Worm (Caenorhabditis elegans) whole organism, young adult: ENCODE data around the gene R05F9.11.

Experiments
- B0336.3 ChIP-seq: fragments of 200-800 bp; sonication (Bioruptor generic); IDR thresholded peaks from 2 replicates; pipeline ENCODE4 v1.3.6; 2022; ENCODE audit warnings: missing genetic modification characterization, missing compliant biosample characterization
- F55B11.4 ChIP-seq: sonication (generic microtip); optimal IDR thresholded peaks from 2 replicates; lab custom pipeline; 2016; ENCODE audit warnings: missing compliant biosample characterization, missing genetic modification characterization, borderline replicate concordance; ENCODE audit not compliant: insufficient read depth
- Y53F4B.3 ChIP-seq: fragments of 200-800 bp; sonication (Bioruptor generic); IDR thresholded peaks from 2 replicates; pipeline ENCODE4 v1.3.6; 2022; ENCODE audit warnings: missing genetic modification reagents, missing genetic modification characterization, missing compliant biosample characterization
- dpff-1 ChIP-seq: sonication (generic microtip); optimal IDR thresholded peaks from 2 replicates; lab custom pipeline; 2017; ENCODE audit warnings: mild to moderate bottlenecking, missing genetic modification characterization, missing compliant biosample characterization
- efl-1 ChIP-seq: fragments of 150-350 bp; optimal IDR thresholded peaks from 2 replicates; lab custom pipeline; 2014; ENCODE audit warnings: missing biosample characterization, missing genetic modification reagents, missing genetic modification characterization
- mcd-1 ChIP-seq: fragments of 200-800 bp; sonication (Bioruptor generic); IDR thresholded peaks from 2 replicates; pipeline ENCODE4 v1.3.6; 2022; ENCODE audit warnings: missing genetic modification reagents, missing genetic modification characterization, missing compliant biosample characterization
- nhr-90 ChIP-seq: sonication (generic microtip); optimal IDR thresholded peaks from 2 replicates; lab custom pipeline; 2016; ENCODE audit warnings: missing genotype, mild to moderate bottlenecking, missing genetic modification characterization, missing compliant biosample characterization
- pha-4 ChIP-seq: fragments of 150-350 bp; sonication (generic microtip); optimal IDR thresholded peaks from 2 replicates; lab custom pipeline; 2014; ENCODE audit warnings: missing biosample characterization, missing genetic modification reagents, missing genetic modification characterization
- rec-8 ChIP-seq, 2 experiments: sonication (generic microtip); optimal IDR thresholded peaks; 2 replicates each; lab custom pipeline; 2016; ENCODE audit warnings: mild to moderate bottlenecking in 2 of 2, missing genetic modification characterization in 2 of 2, missing genetic modification reagents in 2 of 2, missing genotype in 2 of 2, missing biosample characterization in 1 of 2, missing compliant biosample characterization in 1 of 2, moderate library complexity in 1 of 2
- snpc-4 ChIP-seq, 5 experiments: fragments of 150-350 bp in 1 of 5; sonication (generic microtip) in 4 of 5; optimal IDR thresholded peaks; 2 replicates each; lab custom pipeline; 2014 to 2018; ENCODE audit warnings: missing genetic modification characterization in 5 of 5, missing biosample characterization in 3 of 5, antibody characterized with exemption in 2 of 5, mild to moderate bottlenecking in 2 of 5, missing compliant biosample characterization in 2 of 5, missing genotype in 2 of 5, moderate library complexity in 2 of 5, missing genetic modification reagents in 1 of 5

DNA sequence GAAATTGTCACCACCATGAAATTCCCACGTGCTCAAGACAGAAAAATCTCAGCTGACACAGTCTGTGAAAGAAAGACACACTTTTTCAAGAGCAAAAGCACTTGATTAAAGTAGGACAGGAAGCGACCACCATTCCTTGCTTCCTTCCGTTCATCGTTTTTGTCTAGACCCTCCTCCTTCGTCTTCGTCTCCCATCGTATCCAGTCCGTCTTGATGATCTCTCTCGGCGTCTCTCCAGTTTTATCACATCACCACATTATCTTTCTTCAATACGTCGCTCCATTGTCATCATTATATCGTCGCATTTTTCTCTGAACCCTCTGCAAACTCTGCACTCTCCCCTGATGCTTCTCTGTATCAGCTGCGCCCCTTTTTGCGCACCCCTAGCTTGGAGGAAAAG, 5.9 kb downstream of the R05F9.11 start:
- TF ChIP-seq pha-4 (tag; lab: Kevin White, UChicago) = no peak
- no peak for TF ChIP-seq nhr-90 (tag; lab: Kevin White, UChicago)
- TF ChIP-seq mcd-1 (GFP tag; lab: Robert Waterston, UW) = no peak
- no peak for TF ChIP-seq rec-8 (tag; optimal IDR thresholded peaks at IDR 0.05; lab: Kevin White, UChicago)
- no peak for TF ChIP-seq snpc-4 (GFP tag; optimal IDR thresholded peaks at IDR 0.05; lab: Kevin White, UChicago)
- no peak for TF ChIP-seq snpc-4 (tag; optimal IDR thresholded peaks at IDR 0.05; lab: Kevin White, UChicago)
- no peak for TF ChIP-seq B0336.3 (GFP tag; lab: Robert Waterston, UW)
- TF ChIP-seq dpff-1 (tag; lab: Kevin White, UChicago) = no peak
- no peak for TF ChIP-seq Y53F4B.3 (GFP tag; lab: Robert Waterston, UW)
- no peak for TF ChIP-seq F55B11.4
- TF ChIP-seq efl-1 = no peak
